ENCODE assay signal across 2 worm cellular contexts in genomic region chrV:45010-45409, ce11.
A peak's percentile ranks its signal among the peaks of the same experiment; 100 is the strongest.
TF ChIP-seq lines count a peak whose summit lies in the region.

Gene B0348.2 (plus strand): TSS chrV:45310.

TF ChIP-seq in whole organism, L2 larva, 48 proteins besides CTCF, POLR2A, EP300 and RAD21:
- TF ChIP-seq nhr-237 (tag; optimal IDR thresholded peaks at IDR 0.05; lab: Kevin White, UChicago) (no peak), nhr-129 (tag; optimal IDR thresholded peaks at IDR 0.05; lab: Kevin White, UChicago) (no peak), sem-4 (tag; optimal IDR thresholded peaks at IDR 0.05; lab: Kevin White, UChicago) (no peak), fos-1 (tag; optimal IDR thresholded peaks at IDR 0.05; lab: Kevin White, UChicago) (peak; percentile 26)

TF ChIP-seq in whole organism, L4 larva, 104 proteins besides CTCF, POLR2A, EP300 and RAD21:
- TF ChIP-seq ceh-44 (GFP tag; IDR thresholded peaks at IDR 0.05; lab: Robert Waterston, UW) (no peak), lin-39 (tag; optimal IDR thresholded peaks at IDR 0.05; lab: Kevin White, UChicago) (no peak), aha-1 (tag; lab: Kevin White, UChicago) (peak; percentile 39), ZK546.5 (tag; optimal IDR thresholded peaks at IDR 0.05; lab: Kevin White, UChicago) (no peak), ztf-7 (tag; optimal IDR thresholded peaks at IDR 0.05; lab: Kevin White, UChicago) (no peak), skn-1 (tag; optimal IDR thresholded peaks at IDR 0.05; lab: Kevin White, UChicago) (no peak), spr-1 (tag; optimal IDR thresholded peaks at IDR 0.05; lab: Kevin White, UChicago) (no peak), madf-9 (GFP tag; conservative IDR thresholded peaks at IDR 0.05; lab: Robert Waterston, UW) (no peak), Y5F2A.4 (GFP tag; optimal IDR thresholded peaks at IDR 0.05; lab: Kevin White, UChicago) (no peak)

Comparison
In these comparisons a context has a peak if more than half of its experiments do, and no peak if none do; other contexts are left out.
1. Of the 23 proteins assayed by ChIP-seq in both whole organism, L4 larva and whole organism, L2 larva: peak only in whole organism, L4 larva: none; only in whole organism, L2 larva: fos-1; in both: none; in neither: 22.